Fruit fly (Drosophila melanogaster) S2 (cell line): ENCODE measurements around the gene Vha100-4.

Source experiments
- CG8478 ChIP-seq: fragments of >200 bp; optimal IDR thresholded peaks from 2 replicates; lab custom pipeline; 2018
- CTCF ChIP-seq, 2 experiments: fragments of >200 bp; optimal IDR thresholded peaks; 2 replicates each; lab custom pipeline; 2018

- TF ChIP-seq CG8478 (lab: Kevin White, UChicago) (no peak), CTCF (optimal IDR thresholded peaks at IDR 0.05; lab: Kevin White, UChicago) (no peak)
Measured at dm6 chr3R:18398460-18398901, 8.9 kb upstream of the Vha100-4 start.
